Worm (Caenorhabditis elegans): ENCODE results near the gene vha-4.

vha-4 gene

ce11 chrII:7879266-7879718 is at the start of gene vha-4, which contains the start of gene T01H3.5:
vha-4 (minus strand) TSS chrII:7879316.
T01H3.5 (plus strand) TSS chrII:7879616.
- TF ChIP-seq nhr-80 (tag; optimal IDR thresholded peaks at IDR 0.05) (peak; percentile 55), zfh-2 (GFP tag; conservative IDR thresholded peaks at IDR 0.05) (0 out of 2 replicates have a peak, but pooled peaks have one; percentile 8), F57C9.4 (tag; optimal IDR thresholded peaks at IDR 0.05) (no peak)

- TF ChIP-seq tbp1 (GFP tag; optimal IDR thresholded peaks at IDR 0.05), result no peak
- no peak for TF ChIP-seq ZK185.1 (tag; optimal IDR thresholded peaks at IDR 0.05; ENCODE audit: poor library complexity, severe bottlenecking)
- TF ChIP-seq unc-130 (GFP tag; optimal IDR thresholded peaks at IDR 0.05), result no peak
- no peak for TF ChIP-seq ceh-100 (GFP tag; IDR thresholded peaks at IDR 0.05)
- TF ChIP-seq ztf-3 (GFP tag; optimal IDR thresholded peaks at IDR 0.05), result no peak
- no peak for TF ChIP-seq ceh-91 (GFP tag; IDR thresholded peaks at IDR 0.05)
These were observed 49.5 kb upstream of the vha-4 start, which contains the start of gene spv-1 for ce11 chrII:7928600-7928999. spv-1 (minus strand) TSS chrII:7928700.

ce11 chrII:7921155-7921554 is 42.0 kb upstream of the vha-4 start:
- TF ChIP-seq snpc-4 (GFP tag; optimal IDR thresholded peaks at IDR 0.05) (no peak), snpc-4 (tag; optimal IDR thresholded peaks at IDR 0.05) (no peak), egrh-3 (GFP tag; IDR thresholded peaks at IDR 0.05) (no peak), hrde-1 (tag; optimal IDR thresholded peaks at IDR 0.05; ENCODE audit: borderline replicate concordance) (no peak), somi-1 (GFP tag; optimal IDR thresholded peaks at IDR 0.05) (no peak), madf-8 (GFP tag; conservative IDR thresholded peaks at IDR 0.05) (no peak), snpc-1.1 (tag; optimal IDR thresholded peaks at IDR 0.05; ENCODE audit: insufficient read depth) (no peak), hlh-12 (tag; optimal IDR thresholded peaks at IDR 0.05) (no peak), aptf-3 (GFP tag; IDR thresholded peaks at IDR 0.05) (no peak), ceh-91 (GFP tag; IDR thresholded peaks at IDR 0.05) (no peak), Y79H2A.3 (GFP tag; conservative IDR thresholded peaks at IDR 0.05) (no peak), zim-3 (tag; optimal IDR thresholded peaks at IDR 0.05) (no peak)

ce11 chrII:7920178-7920577 is 41.1 kb upstream of the vha-4 start:
- no peak for TF ChIP-seq tlf-1 (GFP tag; optimal IDR thresholded peaks at IDR 0.05)
- TF ChIP-seq ZK185.1 (tag; optimal IDR thresholded peaks at IDR 0.05; ENCODE audit: poor library complexity, severe bottlenecking), result no peak
- TF ChIP-seq ceh-58 (GFP tag; IDR thresholded peaks at IDR 0.05), result no peak
- TF ChIP-seq Y53F4B.3 (GFP tag; IDR thresholded peaks at IDR 0.05), result no peak
- TF ChIP-seq sea-2 (GFP tag; IDR thresholded peaks at IDR 0.05), result no peak
- TF ChIP-seq ztf-26 (tag; optimal IDR thresholded peaks at IDR 0.05), result no peak

ce11 chrII:7911015-7911414 is 31.9 kb upstream of the vha-4 start, which contains the start of gene ZK675.4:
ZK675.4 (plus strand) TSS chrII:7911315.
- TF ChIP-seq hsf-1 (GFP tag; IDR thresholded peaks at IDR 0.05), result no peak

ce11 chrII:7907539-7907997 is 28.5 kb upstream of the vha-4 start, which contains the start of gene best-23:
best-23 (minus strand) TSS chrII:7907589.
- TF ChIP-seq hmg-1.2 (GFP tag; IDR thresholded peaks at IDR 0.05), result no peak
- no peak for TF ChIP-seq nhr-90 (tag; optimal IDR thresholded peaks at IDR 0.05)
- no peak for TF ChIP-seq ztf-26 (tag; optimal IDR thresholded peaks at IDR 0.05)
- no peak for TF ChIP-seq nhr-27 (tag; optimal IDR thresholded peaks at IDR 0.05)
- TF ChIP-seq ceh-27 (GFP tag; optimal IDR thresholded peaks at IDR 0.05), result no peak
- TF ChIP-seq F33H1.4 (GFP tag; IDR thresholded peaks at IDR 0.05), result no peak
- no peak for TF ChIP-seq ZK185.1 (tag; optimal IDR thresholded peaks at IDR 0.05; ENCODE audit: poor library complexity, severe bottlenecking)
- no peak for TF ChIP-seq ama-1 (optimal IDR thresholded peaks at IDR 0.05)
- TF ChIP-seq ama-1 (GFP tag; optimal IDR thresholded peaks at IDR 0.05), result no peak
- TF ChIP-seq ceh-58 (GFP tag; IDR thresholded peaks at IDR 0.05), result no peak
- TF ChIP-seq sptf-2 (GFP tag; optimal IDR thresholded peaks at IDR 0.05), result no peak
